Worm (Caenorhabditis elegans) whole organism, L4/young adult: ENCODE results near the gene osm-1.

Experiments
- W03F9.2 ChIP-seq: fragments of 150-350 bp; optimal IDR thresholded peaks from 2 replicates; lab custom pipeline; 2014; ENCODE audit warnings: missing biosample characterization, missing genetic modification characterization
- dao-5 ChIP-seq: sonication (generic microtip); optimal IDR thresholded peaks from 2 replicates; lab custom pipeline; 2016; ENCODE audit warnings: missing genotype, missing genetic modification characterization, moderate library complexity, missing compliant biosample characterization
- him-1 ChIP-seq: sonication (generic microtip); optimal IDR thresholded peaks from 2 replicates; lab custom pipeline; 2016; ENCODE audit warnings: missing genotype, missing genetic modification reagents, missing genetic modification characterization, missing compliant biosample characterization

- TF ChIP-seq W03F9.2 (tag; lab: Kevin White, UChicago) (no peak), him-1 (tag; lab: Kevin White, UChicago) (no peak), dao-5 (tag; lab: Kevin White, UChicago) (no peak)
Observed at ce11 chrX:16546135-16546534, 5.7 kb downstream of the osm-1 start.
